Worm (Caenorhabditis elegans) whole organism, L3 larva: ENCODE measurements around the gene math-34.
"Not testable (repeated sequence)": the region's sequence is repeated elsewhere in the genome, so short reads cannot be mapped to it uniquely, and the experiment has no call there.

Experiments used
- R02D3.7 ChIP-seq: fragments of 150-350 bp; optimal IDR thresholded peaks from 2 replicates; lab custom pipeline; 2014; ENCODE audit warnings: missing biosample characterization, missing genetic modification characterization
- nfya-1 ChIP-seq: sonication (generic microtip); optimal IDR thresholded peaks from 2 replicates; lab custom pipeline; 2017; ENCODE audit warnings: missing genetic modification characterization, mild to moderate bottlenecking, missing compliant biosample characterization, antibody characterized with exemption, moderate library complexity; ENCODE audit not compliant: insufficient read depth
- ztf-4 ChIP-seq: fragments of 150-350 bp; optimal IDR thresholded peaks from 2 replicates; lab custom pipeline; 2014; ENCODE audit warnings: missing biosample characterization, missing genetic modification characterization

DNA sequence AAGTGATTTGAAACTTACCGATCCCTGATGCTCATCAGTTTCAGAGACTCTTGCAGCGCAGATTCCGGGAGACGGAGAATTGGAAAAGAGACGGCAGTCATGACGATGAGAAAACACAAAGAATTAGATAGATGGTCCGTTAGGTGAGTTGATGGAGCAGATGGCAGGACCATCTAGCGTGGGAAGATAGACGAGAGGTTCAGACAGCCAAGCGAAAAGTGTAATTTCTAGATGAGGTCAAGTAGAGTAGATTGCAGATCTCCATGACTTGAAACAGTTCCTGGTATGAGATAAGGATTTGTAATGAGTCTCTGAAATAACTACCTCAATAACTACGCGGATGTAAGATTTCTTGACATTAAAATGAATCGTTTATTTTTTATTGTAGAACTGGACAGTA is 32.7 kb upstream of the math-34 start, which contains the start of gene F45D11.11:
- not testable (repeated sequence) for TF ChIP-seq ztf-4; R02D3.7 (tag; lab: Kevin White, UChicago); nfya-1
